Worm (Caenorhabditis elegans) whole organism, L2 larva: ENCODE data around the gene Y73B6BL.29.
A peak's percentile ranks its signal among the peaks of the same experiment; 100 is the strongest.

Source experiments
- Y55F3AM.14 ChIP-seq: fragments of 200-800 bp; sonication (Bioruptor generic); optimal IDR thresholded peaks from 2 replicates; lab custom pipeline; 2018; ENCODE audit warnings: mild to moderate bottlenecking, missing genetic modification characterization, missing compliant biosample characterization
- ZK546.5 ChIP-seq: sonication (generic microtip); optimal IDR thresholded peaks from 2 replicates; lab custom pipeline; 2017; ENCODE audit warnings: missing biosample characterization, missing genetic modification characterization
- aly-2 ChIP-seq: fragments of 150-350 bp; optimal IDR thresholded peaks from 2 replicates; lab custom pipeline; 2014; ENCODE audit warnings: missing biosample characterization, missing genetic modification characterization
- ama-1 ChIP-seq: fragments of 150-350 bp; optimal IDR thresholded peaks from 2 replicates; lab custom pipeline; 2018; ENCODE audit warnings: inconsistent platforms
- ceh-16 ChIP-seq: fragments of 150-350 bp; optimal IDR thresholded peaks from 2 replicates; lab custom pipeline; 2014; ENCODE audit warnings: missing biosample characterization, missing genetic modification characterization
- ceh-82 ChIP-seq: fragments of 150-350 bp; optimal IDR thresholded peaks from 2 replicates; lab custom pipeline; 2014; ENCODE audit warnings: missing biosample characterization, missing genetic modification characterization
- crh-2 ChIP-seq: sonication (generic microtip); optimal IDR thresholded peaks from 2 replicates; lab custom pipeline; 2017; ENCODE audit warnings: missing biosample characterization, missing genetic modification characterization
- dmd-4 ChIP-seq: sonication (generic microtip); optimal IDR thresholded peaks from 2 replicates; lab custom pipeline; 2017; ENCODE audit warnings: missing biosample characterization, missing genetic modification characterization
- elt-3 ChIP-seq: sonication (generic microtip); optimal IDR thresholded peaks from 2 replicates; lab custom pipeline; 2017; ENCODE audit warnings: missing biosample characterization, missing genetic modification characterization
- fos-1 ChIP-seq: fragments of 150-350 bp; optimal IDR thresholded peaks from 2 replicates; lab custom pipeline; 2014; ENCODE audit warnings: missing biosample characterization, missing genetic modification characterization
- gmeb-1 ChIP-seq: fragments of 150-350 bp; optimal IDR thresholded peaks from 2 replicates; lab custom pipeline; 2014; ENCODE audit warnings: missing biosample characterization, missing genetic modification characterization
- lin-13 ChIP-seq: fragments of 150-350 bp; optimal IDR thresholded peaks from 2 replicates; lab custom pipeline; 2014; ENCODE audit warnings: missing biosample characterization, missing genetic modification reagents, missing genetic modification characterization
- lsy-2 ChIP-seq, 2 experiments: fragments of 150-350 bp in 1 of 2; sonication (generic microtip) in 1 of 2; optimal IDR thresholded peaks; 2 replicates each; lab custom pipeline; 2014 to 2017; ENCODE audit warnings: missing biosample characterization in 2 of 2, missing genetic modification characterization in 2 of 2
- mab-5 ChIP-seq: fragments of 150-350 bp; optimal IDR thresholded peaks from 2 replicates; lab custom pipeline; 2014; ENCODE audit warnings: missing biosample characterization, missing genetic modification characterization
- mbf-1 ChIP-seq: sonication (generic microtip); optimal IDR thresholded peaks from 2 replicates; lab custom pipeline; 2017; ENCODE audit warnings: missing biosample characterization, missing genetic modification characterization
- mdl-1 ChIP-seq, 2 experiments: fragments of 150-350 bp in 1 of 2; sonication (generic microtip) in 1 of 2; optimal IDR thresholded peaks; 2 replicates each; lab custom pipeline; 2017; ENCODE audit warnings: missing biosample characterization in 2 of 2, missing genetic modification characterization in 2 of 2
- nhr-11 ChIP-seq: fragments of 150-350 bp; optimal IDR thresholded peaks from 2 replicates; lab custom pipeline; 2014; ENCODE audit warnings: missing biosample characterization, missing genetic modification characterization
- nhr-12 ChIP-seq: fragments of 150-350 bp; optimal IDR thresholded peaks from 2 replicates; lab custom pipeline; 2014; ENCODE audit warnings: missing biosample characterization, missing genetic modification characterization
- nhr-21 ChIP-seq: fragments of 150-350 bp; optimal IDR thresholded peaks from 2 replicates; lab custom pipeline; 2014; ENCODE audit warnings: missing biosample characterization, missing genetic modification characterization
- nhr-237 ChIP-seq: fragments of 150-350 bp; optimal IDR thresholded peaks from 2 replicates; lab custom pipeline; 2014; ENCODE audit warnings: missing biosample characterization, missing genetic modification characterization
- nhr-25 ChIP-seq: fragments of 150-350 bp; sonication (generic microtip); optimal IDR thresholded peaks from 3 replicates; lab custom pipeline; 2014; ENCODE audit warnings: missing biosample characterization, missing genetic modification characterization
- nhr-6 ChIP-seq: fragments of 150-350 bp; optimal IDR thresholded peaks from 2 replicates; lab custom pipeline; 2014; ENCODE audit warnings: missing biosample characterization, missing genetic modification characterization
- nhr-77 ChIP-seq: fragments of 150-350 bp; optimal IDR thresholded peaks from 2 replicates; lab custom pipeline; 2014; ENCODE audit warnings: missing biosample characterization, missing genetic modification characterization
- peb-1 ChIP-seq: fragments of 150-350 bp; optimal IDR thresholded peaks from 2 replicates; lab custom pipeline; 2014; ENCODE audit warnings: missing biosample characterization, missing genetic modification characterization
- sem-4 ChIP-seq: fragments of 150-350 bp; optimal IDR thresholded peaks from 2 replicates; lab custom pipeline; 2014; ENCODE audit warnings: missing biosample characterization, missing genetic modification reagents, missing genetic modification characterization
- skn-1 ChIP-seq: sonication (generic microtip); optimal IDR thresholded peaks from 2 replicates; lab custom pipeline; 2017; ENCODE audit warnings: missing biosample characterization, missing genetic modification characterization
- sma-9 ChIP-seq, 2 experiments: fragments of 150-350 bp in 1 of 2; sonication (generic microtip) in 1 of 2; optimal IDR thresholded peaks; 2 replicates each; lab custom pipeline; 2014 to 2016; ENCODE audit warnings: missing genetic modification characterization in 2 of 2, mild to moderate bottlenecking in 1 of 2, missing biosample characterization in 1 of 2, missing compliant biosample characterization in 1 of 2, missing genetic modification reagents in 1 of 2, moderate library complexity in 1 of 2
- snpc-4 ChIP-seq: fragments of 150-350 bp; optimal IDR thresholded peaks from 2 replicates; lab custom pipeline; 2014; ENCODE audit warnings: missing biosample characterization, missing genetic modification characterization
- unc-39 ChIP-seq: fragments of 150-350 bp; optimal IDR thresholded peaks from 2 replicates; lab custom pipeline; 2014; ENCODE audit warnings: missing biosample characterization, missing genetic modification characterization
- unc-55 ChIP-seq: fragments of 150-350 bp; sonication (generic microtip); optimal IDR thresholded peaks from 3 replicates; lab custom pipeline; 2014; ENCODE audit warnings: missing biosample characterization, missing genetic modification reagents, missing genetic modification characterization
- unc-62 ChIP-seq: fragments of 150-350 bp; optimal IDR thresholded peaks from 2 replicates; lab custom pipeline; 2014; ENCODE audit warnings: missing biosample characterization, missing genetic modification reagents, missing genetic modification characterization
- zag-1 ChIP-seq: fragments of 150-350 bp; optimal IDR thresholded peaks from 2 replicates; lab custom pipeline; 2014; ENCODE audit warnings: missing biosample characterization, missing genetic modification characterization
- ztf-1 ChIP-seq: fragments of 200-800 bp; sonication (Bioruptor generic); conservative IDR thresholded peaks from 2 replicates; pipeline ENCODE4 v1.3.6; 2022; ENCODE audit warnings: missing genetic modification characterization, missing compliant biosample characterization
- ztf-11 ChIP-seq: sonication (generic microtip); optimal IDR thresholded peaks from 2 replicates; lab custom pipeline; 2017; ENCODE audit warnings: missing biosample characterization, missing genetic modification characterization
- ztf-4 ChIP-seq: fragments of 150-350 bp; optimal IDR thresholded peaks from 2 replicates; lab custom pipeline; 2014; ENCODE audit warnings: missing biosample characterization, missing genetic modification characterization

The Y73B6BL.29 gene

DNA sequence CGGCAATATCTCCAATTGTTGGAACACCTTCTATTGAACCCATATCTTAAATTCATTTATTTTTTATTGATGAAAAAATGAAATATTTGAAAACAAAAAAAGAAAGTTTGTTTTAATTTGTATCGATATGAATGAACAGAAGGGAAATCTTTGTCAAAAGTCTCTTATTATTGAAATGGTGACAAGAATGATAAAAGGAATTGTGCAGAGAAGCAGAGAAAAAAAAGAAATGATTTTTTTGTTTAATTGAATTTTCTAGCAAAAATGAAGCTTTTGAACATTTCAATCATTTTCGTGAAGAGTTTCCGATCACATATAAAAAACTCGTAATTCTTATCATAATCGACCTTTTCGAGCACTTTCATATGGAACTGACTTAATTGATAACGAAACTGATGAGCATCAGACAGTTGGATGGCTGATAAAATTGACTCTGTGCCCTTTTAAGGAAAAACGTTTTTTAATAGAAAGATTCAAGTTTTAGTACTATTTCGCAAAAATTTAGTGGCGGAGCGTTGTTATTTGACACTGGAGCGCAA lies 46.0 kb upstream of the Y73B6BL.29 start, which contains the start of the genes aat-4 and T13A10.1:
aat-4 (minus strand) TSS at position 51 of the 539 bp plus-strand sequence.
T13A10.1 (plus strand) TSS at position 411 of the 539 bp plus-strand sequence.
- TF ChIP-seq peb-1 (tag; lab: Kevin White, UChicago) (no peak), mab-5 (tag; lab: Kevin White, UChicago) (no peak), skn-1 (tag; lab: Kevin White, UChicago) (no peak), gmeb-1 (tag; lab: Kevin White, UChicago) (peak; percentile 24), sem-4 (tag; lab: Kevin White, UChicago) (no peak), nhr-12 (tag; lab: Kevin White, UChicago) (no peak), elt-3 (tag; lab: Kevin White, UChicago) (no peak), fos-1 (tag; lab: Kevin White, UChicago) (peak; percentile 94), ZK546.5 (tag; lab: Kevin White, UChicago) (no peak)

DNA sequence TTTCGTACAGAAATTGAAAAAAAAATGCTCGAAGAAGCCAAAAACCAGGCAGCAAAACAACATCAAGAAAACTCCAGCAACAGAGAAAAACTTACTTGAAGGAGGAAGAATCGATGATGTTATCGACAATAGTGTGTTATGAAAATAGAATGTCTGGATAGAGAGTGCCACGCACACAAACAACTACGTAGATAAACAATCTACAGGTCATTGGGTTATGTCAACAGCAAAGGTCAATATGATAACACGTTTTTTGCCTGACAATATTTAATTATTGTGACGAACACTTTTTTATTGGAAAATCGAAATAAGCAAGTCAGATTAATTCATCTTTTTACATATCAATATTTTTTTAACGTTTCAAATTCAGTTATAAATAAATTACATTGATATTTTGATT lies 42.3 kb upstream of the Y73B6BL.29 start, which contains the start of gene sams-5:
sams-5 (minus strand) TSS at position 131 of the 400 bp plus-strand sequence.
- no peak for TF ChIP-seq unc-39 (tag; lab: Kevin White, UChicago)
- no peak for TF ChIP-seq nhr-12 (tag; lab: Kevin White, UChicago)
- TF ChIP-seq unc-55 (GFP tag; lab: Kevin White, UChicago), result no peak

DNA sequence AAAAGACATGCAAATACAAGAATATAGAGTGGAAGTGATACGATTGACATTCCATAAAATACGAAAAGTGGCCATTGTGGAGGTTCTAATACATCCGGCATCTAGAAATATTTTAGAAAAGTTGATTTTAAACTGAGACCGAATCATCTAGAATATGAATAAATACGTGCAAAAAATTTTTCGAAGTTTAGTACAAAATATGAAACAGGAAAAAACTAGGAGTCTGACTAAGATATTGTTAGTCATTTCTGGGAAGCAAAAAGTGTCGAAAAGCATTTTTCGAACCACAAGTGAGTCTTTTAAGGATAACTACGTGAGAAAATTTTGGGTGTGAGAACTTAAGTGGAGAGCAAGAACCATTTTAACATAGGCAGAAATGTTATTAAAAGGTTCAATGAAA lies 39.6 kb upstream of the Y73B6BL.29 start, which contains the start of gene srv-32:
srv-32 (minus strand) TSS at position 101 of the 400 bp plus-strand sequence.
- TF ChIP-seq nhr-6 (no peak), lin-13 (GFP tag; lab: Kevin White, UChicago) (no peak), peb-1 (tag; lab: Kevin White, UChicago) (no peak), sem-4 (tag; lab: Kevin White, UChicago) (no peak), snpc-4 (no peak), crh-2 (no peak), unc-39 (tag; lab: Kevin White, UChicago) (no peak), elt-3 (tag; lab: Kevin White, UChicago) (no peak), ceh-82 (tag; lab: Kevin White, UChicago) (no peak), aly-2 (tag; lab: Kevin White, UChicago) (no peak), ZK546.5 (tag; lab: Kevin White, UChicago) (no peak), ceh-16 (tag; lab: Kevin White, UChicago) (no peak), sma-9 (GFP tag; optimal IDR thresholded peaks at IDR 0.05; lab: Kevin White, UChicago) (no peak), sma-9 (tag; optimal IDR thresholded peaks at IDR 0.05; lab: Kevin White, UChicago) (no peak), ztf-4 (no peak), mbf-1 (tag; lab: Kevin White, UChicago) (no peak), gmeb-1 (tag; lab: Kevin White, UChicago) (no peak), zag-1 (tag; lab: Kevin White, UChicago) (no peak), nhr-25 (tag; lab: Kevin White, UChicago) (no peak), mdl-1 (tag; optimal IDR thresholded peaks at IDR 0.05; lab: Kevin White, UChicago) (no peak), ztf-11 (tag; lab: Kevin White, UChicago) (no peak)

DNA sequence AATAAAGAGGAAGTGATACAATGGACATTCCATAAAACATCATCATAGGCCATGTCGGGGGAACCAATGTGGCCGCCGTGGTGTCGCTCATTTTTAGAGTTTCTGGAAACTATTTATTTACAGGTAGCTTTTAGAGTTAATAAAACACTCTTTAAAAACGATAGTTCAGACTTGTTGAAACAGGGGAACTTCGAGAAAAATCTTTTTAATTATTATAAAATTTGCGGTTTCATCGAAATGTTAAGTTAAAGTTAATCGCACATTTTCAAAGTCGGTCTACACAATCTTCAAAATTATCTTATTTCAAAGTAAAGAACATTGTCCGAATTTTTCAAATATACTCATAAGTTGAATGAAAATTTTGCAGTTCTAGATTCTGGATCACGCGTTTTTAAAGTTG lies 37.5 kb upstream of the Y73B6BL.29 start, which contains the start of gene ops-1:
ops-1 (minus strand) TSS at position 101 of the 400 bp plus-strand sequence.
- TF ChIP-seq dmd-4 (tag; lab: Kevin White, UChicago), result no peak
- no peak for TF ChIP-seq gmeb-1 (tag; lab: Kevin White, UChicago)
- TF ChIP-seq ama-1 (lab: Kevin White, UChicago), result no peak
- no peak for TF ChIP-seq nhr-21
- no peak for TF ChIP-seq peb-1 (tag; lab: Kevin White, UChicago)
- TF ChIP-seq ztf-1 (GFP tag; lab: Robert Waterston, UW), result no peak
- TF ChIP-seq nhr-11, result no peak
- TF ChIP-seq Y55F3AM.14 (GFP tag; lab: Kevin White, UChicago), result no peak
- TF ChIP-seq mab-5 (tag; lab: Kevin White, UChicago), result no peak
- no peak for TF ChIP-seq unc-62 (GFP tag; lab: Kevin White, UChicago)
- TF ChIP-seq unc-39 (tag; lab: Kevin White, UChicago), result no peak
- TF ChIP-seq nhr-77 (tag; lab: Kevin White, UChicago), result no peak
- no peak for TF ChIP-seq mdl-1 (tag; optimal IDR thresholded peaks at IDR 0.05; lab: Kevin White, UChicago)
- TF ChIP-seq nhr-237 (tag; lab: Kevin White, UChicago), result no peak
- TF ChIP-seq snpc-4, result no peak
- TF ChIP-seq lsy-2 (tag; optimal IDR thresholded peaks at IDR 0.05; lab: Kevin White, UChicago), result no peak
